Fruit fly (Drosophila melanogaster): Measurements from ENCODE around the gene spir.

DNA sequence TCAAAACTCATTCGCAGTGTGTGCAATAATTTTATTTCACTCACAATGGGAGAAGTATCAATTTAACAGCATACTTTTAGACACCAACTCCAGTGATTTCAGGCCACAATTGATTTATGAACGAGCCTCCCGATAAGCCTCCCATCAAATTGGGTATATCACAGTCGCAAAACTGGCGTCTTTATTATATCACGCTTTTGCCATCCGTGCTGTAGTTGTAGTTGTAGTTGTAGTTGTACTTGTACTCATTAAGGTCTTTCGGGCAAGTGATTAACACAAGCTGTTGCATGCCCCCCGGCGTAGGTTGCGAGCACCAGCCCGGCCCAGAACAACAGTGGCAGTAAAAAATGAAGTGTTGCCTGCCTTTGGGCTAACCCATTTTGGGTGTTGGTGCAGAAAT is 20.4 kb upstream of the spir start:
- no peak for TF ChIP-seq CG12768 (GFP tag; optimal IDR thresholded peaks at IDR 0.05)
- no peak for TF ChIP-seq CG33017 (tag; optimal IDR thresholded peaks at IDR 0.05)
- TF ChIP-seq CG7101 (tag; optimal IDR thresholded peaks at IDR 0.05) = no peak
- no peak for TF ChIP-seq ovo (GFP tag; optimal IDR thresholded peaks at IDR 0.05)
- no peak for TF ChIP-seq cnc (optimal IDR thresholded peaks at IDR 0.05)
- TF ChIP-seq pad (GFP tag; optimal IDR thresholded peaks at IDR 0.05) = no peak
- TF ChIP-seq CG11617 (GFP tag; optimal IDR thresholded peaks at IDR 0.05) = no peak
- no peak for TF ChIP-seq cic (GFP tag; optimal IDR thresholded peaks at IDR 0.05)
- no peak for TF ChIP-seq Crg-1 (GFP tag; optimal IDR thresholded peaks at IDR 0.05)
- no peak for TF ChIP-seq CG7045 (GFP tag; optimal IDR thresholded peaks at IDR 0.05)
- no peak for TF ChIP-seq Clk (GFP tag; optimal IDR thresholded peaks at IDR 0.05)
- no peak for TF ChIP-seq Mnt (GFP tag; optimal IDR thresholded peaks at IDR 0.05)
- no peak for TF ChIP-seq kay (GFP tag; ENCODE audit: borderline replicate concordance)
- no peak for TF ChIP-seq CG5204 (GFP tag; optimal IDR thresholded peaks at IDR 0.05)
